Worm (Caenorhabditis elegans): ENCODE measurements around the gene slc-25A32.

DNA sequence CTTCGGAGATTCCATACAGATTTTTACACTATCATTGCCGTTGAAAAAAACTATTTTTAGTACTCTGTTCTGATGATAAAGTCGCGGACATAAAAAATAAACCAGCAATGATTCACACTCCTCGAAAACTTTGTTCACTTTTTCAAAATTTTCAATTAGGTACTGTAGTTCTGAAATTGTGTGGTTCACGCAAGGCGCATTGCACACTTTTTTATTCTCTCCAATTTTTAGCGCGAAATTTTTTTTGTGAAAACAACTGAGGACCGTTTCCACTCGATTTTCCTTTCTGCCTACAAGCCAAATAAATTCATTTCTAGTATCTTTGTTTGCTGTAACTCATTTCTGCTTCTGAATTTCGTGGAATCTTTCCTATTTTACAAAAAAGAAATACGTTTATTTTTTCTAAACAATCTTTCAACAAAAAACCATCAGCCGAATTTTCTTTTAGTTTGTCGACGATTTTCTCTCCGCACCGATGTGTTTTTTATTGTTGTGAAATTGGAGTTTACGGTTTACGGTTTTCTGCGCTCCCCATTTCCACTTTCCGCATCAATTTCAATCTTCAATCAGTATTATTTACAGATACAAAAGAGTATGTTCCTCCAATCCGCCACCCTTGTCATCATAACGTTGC, 22.8 kb upstream of the slc-25A32 start, which contains the start of gene F35C11.5:
- TF ChIP-seq ceh-82 (tag; optimal IDR thresholded peaks at IDR 0.05): no peak
- TF ChIP-seq alr-1 (tag; optimal IDR thresholded peaks at IDR 0.05): no peak
- TF ChIP-seq ztf-1 (GFP tag; conservative IDR thresholded peaks at IDR 0.05): no peak
- no peak for TF ChIP-seq nhr-25 (tag; optimal IDR thresholded peaks at IDR 0.05)
- no peak for TF ChIP-seq nhr-237 (tag; optimal IDR thresholded peaks at IDR 0.05)
- no peak for TF ChIP-seq ama-1 (optimal IDR thresholded peaks at IDR 0.05)
- TF ChIP-seq elt-1 (tag; optimal IDR thresholded peaks at IDR 0.05): no peak
- no peak for TF ChIP-seq crh-2 (tag; optimal IDR thresholded peaks at IDR 0.05)
- TF ChIP-seq lin-11 (tag; optimal IDR thresholded peaks at IDR 0.05): no peak
- no peak for TF ChIP-seq unc-62 (GFP tag; optimal IDR thresholded peaks at IDR 0.05)
- TF ChIP-seq mdl-1 (tag; optimal IDR thresholded peaks at IDR 0.05): no peak
